Worm (Caenorhabditis elegans): ENCODE measurements around the gene eak-7.

ce11 chrIV:12565933-12566540 lies at the start of gene eak-7:
- no peak for TF ChIP-seq T22C8.4 (GFP tag; IDR thresholded peaks at IDR 0.05)
- no peak for TF ChIP-seq tab-1 (GFP tag; IDR thresholded peaks at IDR 0.05)
- TF ChIP-seq flt-1 (GFP tag; IDR thresholded peaks at IDR 0.05): no peak
- no peak for TF ChIP-seq ztf-23 (GFP tag; IDR thresholded peaks at IDR 0.05)
- no peak for TF ChIP-seq ref-1 (GFP tag; conservative IDR thresholded peaks at IDR 0.05)
- no peak for TF ChIP-seq cog-1 (tag; optimal IDR thresholded peaks at IDR 0.05)
- TF ChIP-seq klf-2 (GFP tag; conservative IDR thresholded peaks at IDR 0.05): no peak

Data from whole organism, midembryonic.